Fruit fly (Drosophila melanogaster): Measurements from ENCODE around the gene CG7079.

dm6 chr3R:21022769-21023517 lies 25.7 kb downstream of the CG7079 start:
- no peak for TF ChIP-seq EcR (GFP tag; optimal IDR thresholded peaks at IDR 0.05)
- no peak for TF ChIP-seq Dll (optimal IDR thresholded peaks at IDR 0.05)
- TF ChIP-seq usp (GFP tag; optimal IDR thresholded peaks at IDR 0.05) = no peak
- TF ChIP-seq CG8478 (optimal IDR thresholded peaks at IDR 0.05) = no peak
- no peak for TF ChIP-seq psq (optimal IDR thresholded peaks at IDR 0.05)
- TF ChIP-seq pan (optimal IDR thresholded peaks at IDR 0.05) = no peak

Data from whole organism.